Fruit fly (Drosophila melanogaster) whole organism, embryonic: ENCODE measurements around the gene CG9393.

Source experiments
- CG1024 ChIP-seq: fragments of 200-800 bp; sonication (Bioruptor generic); IDR thresholded peaks from 2 replicates; pipeline ENCODE4 v1.3.6; 2022; ENCODE audit warnings: missing biosample characterization, missing genetic modification characterization
- CG10543 ChIP-seq: fragments of 200-800 bp; sonication (Bioruptor generic); optimal IDR thresholded peaks from 3 replicates; lab custom pipeline; 2017; ENCODE audit warnings: missing biosample characterization, mild to moderate bottlenecking, missing genetic modification characterization, moderate library complexity
- CG10654 ChIP-seq: fragments of 200-800 bp; sonication (Bioruptor generic); optimal IDR thresholded peaks from 2 replicates; lab custom pipeline; 2016; ENCODE audit warnings: missing biosample characterization, missing genetic modification characterization
- CG10959 ChIP-seq: fragments of 200-800 bp; sonication (Bioruptor generic); IDR thresholded peaks from 2 replicates; pipeline ENCODE4 v1.3.6; 2022; ENCODE audit warnings: missing biosample characterization, missing genetic modification characterization
- CG13624 ChIP-seq: fragments of 200-800 bp; sonication (Bioruptor generic); optimal IDR thresholded peaks from 2 replicates; lab custom pipeline; 2016; ENCODE audit warnings: missing biosample characterization, missing genetic modification characterization
- CG17328 ChIP-seq: fragments of 200-800 bp; sonication (Bioruptor generic); IDR thresholded peaks from 2 replicates; pipeline ENCODE4 v1.3.6; 2022; ENCODE audit warnings: missing biosample characterization, missing genetic modification characterization
- CG17612 ChIP-seq: fragments of 200-800 bp; sonication (Bioruptor generic); IDR thresholded peaks from 2 replicates; pipeline ENCODE4 v1.3.6; 2022; ENCODE audit warnings: missing biosample characterization, missing genetic modification characterization
- CG17802 ChIP-seq: fragments of 200-800 bp; sonication (Bioruptor generic); optimal IDR thresholded peaks from 2 replicates; lab custom pipeline; 2018; ENCODE audit warnings: missing biosample characterization, mild to moderate bottlenecking, missing genetic modification characterization, moderate library complexity
- CG18599 ChIP-seq: fragments of 200-800 bp; sonication (Bioruptor generic); optimal IDR thresholded peaks from 3 replicates; lab custom pipeline; 2017; ENCODE audit warnings: missing biosample characterization, missing genetic modification characterization, mild to moderate bottlenecking, moderate library complexity, missing genetic modification reagents
- CG2129 ChIP-seq: fragments of 200-800 bp; sonication (Bioruptor generic); IDR thresholded peaks from 2 replicates; pipeline ENCODE4 v1.3.6; 2022; ENCODE audit warnings: missing biosample characterization, missing genetic modification characterization; ENCODE audit not compliant: partially characterized antibody
- CG30431 ChIP-seq: fragments of 200-800 bp; sonication (Bioruptor generic); optimal IDR thresholded peaks from 2 replicates; lab custom pipeline; 2017; ENCODE audit warnings: missing biosample characterization, missing genetic modification characterization
- CG34376 ChIP-seq: fragments of 200-800 bp; sonication (Bioruptor generic); optimal IDR thresholded peaks from 2 replicates; lab custom pipeline; 2018; ENCODE audit warnings: missing biosample characterization, mild to moderate bottlenecking, missing genetic modification characterization
- CG3726 ChIP-seq: fragments of 200-800 bp; sonication (Bioruptor generic); IDR thresholded peaks from 3 replicates; pipeline ENCODE4, ENCODE4 v1.3.6; 2022; ENCODE audit warnings: missing biosample characterization, missing genetic modification characterization
- CG43689 ChIP-seq: fragments of 200-800 bp; sonication (Bioruptor generic); IDR thresholded peaks from 2 replicates; pipeline ENCODE4 v1.3.6; 2022; ENCODE audit warnings: missing biosample characterization, missing genetic modification characterization
- CG4617 ChIP-seq: fragments of 200-800 bp; sonication (Bioruptor generic); optimal IDR thresholded peaks from 3 replicates; lab custom pipeline; 2016; ENCODE audit warnings: missing biosample characterization, missing genetic modification characterization, borderline replicate concordance
- CG8290 ChIP-seq, 3 experiments: fragments of 200-800 bp; sonication (Bioruptor generic); optimal IDR thresholded peaks; 2 replicates each; lab custom pipeline; 2016 to 2019; ENCODE audit warnings: missing biosample characterization in 3 of 3, missing genetic modification characterization in 3 of 3, mild to moderate bottlenecking in 2 of 3, moderate library complexity in 1 of 3
- CG8359 ChIP-seq: fragments of 200-800 bp; sonication (Bioruptor generic); optimal IDR thresholded peaks from 2 replicates; lab custom pipeline; 2017; ENCODE audit warnings: missing biosample characterization, mild to moderate bottlenecking, missing genetic modification characterization, borderline replicate concordance
- CG8388 ChIP-seq: fragments of 200-800 bp; sonication (Bioruptor generic); optimal IDR thresholded peaks from 2 replicates; lab custom pipeline; 2019; ENCODE audit warnings: missing biosample characterization, mild to moderate bottlenecking, missing genetic modification characterization, moderate library complexity
- CG9876 ChIP-seq: fragments of 200-800 bp; sonication (Bioruptor generic); optimal IDR thresholded peaks from 2 replicates; lab custom pipeline; 2016; ENCODE audit warnings: missing biosample characterization, missing genetic modification characterization
- CTCF ChIP-seq: fragments of 200-800 bp; sonication (Bioruptor generic); optimal IDR thresholded peaks from 2 replicates; lab custom pipeline; 2017; ENCODE audit warnings: missing biosample characterization, mild to moderate bottlenecking, missing genetic modification characterization, moderate library complexity
- Doc3 ChIP-seq: fragments of 200-800 bp; sonication (Bioruptor generic); IDR thresholded peaks from 3 replicates; pipeline ENCODE4 v1.3.6; 2022; ENCODE audit warnings: missing biosample characterization, missing genetic modification characterization; ENCODE audit not compliant: partially characterized antibody
- Dref ChIP-seq: fragments of 200-800 bp; sonication (Bioruptor generic); IDR thresholded peaks from 2 replicates; pipeline ENCODE4 v1.3.6; 2022; ENCODE audit warnings: missing biosample characterization, missing genetic modification characterization
- Elba2 ChIP-seq: fragments of 200-800 bp; sonication (Bioruptor generic); optimal IDR thresholded peaks from 3 replicates; lab custom pipeline; 2016; ENCODE audit warnings: missing biosample characterization, missing genetic modification characterization
- Hr3 ChIP-seq: fragments of 200-800 bp; sonication (Bioruptor generic); optimal IDR thresholded peaks from 3 replicates; lab custom pipeline; 2016; ENCODE audit warnings: missing biosample characterization, missing genetic modification characterization
- MTF-1 ChIP-seq: fragments of 200-800 bp; sonication (Bioruptor generic); optimal IDR thresholded peaks from 2 replicates; lab custom pipeline; 2018; ENCODE audit warnings: missing biosample characterization, mild to moderate bottlenecking, missing genetic modification characterization, borderline replicate concordance
- Med ChIP-seq: fragments of 200-800 bp; sonication (Bioruptor generic); peaks from one replicate; lab custom pipeline; 2016; ENCODE audit warnings: missing biosample characterization, missing genetic modification characterization, mild to moderate bottlenecking, inconsistent platforms, moderate library complexity
- Myb ChIP-seq: fragments of 200-800 bp; sonication (Bioruptor generic); optimal IDR thresholded peaks from 2 replicates; lab custom pipeline; 2016; ENCODE audit warnings: missing biosample characterization, missing genetic modification characterization
- NK7.1 ChIP-seq: fragments of 200-800 bp; sonication (Bioruptor generic); optimal IDR thresholded peaks from 3 replicates; lab custom pipeline; 2016; ENCODE audit warnings: missing biosample characterization, missing genetic modification characterization
- Opbp ChIP-seq: fragments of 200-800 bp; sonication (Bioruptor generic); IDR thresholded peaks from 3 replicates; pipeline ENCODE4 v1.3.6; 2022; ENCODE audit warnings: missing biosample characterization, missing genetic modification characterization; ENCODE audit not compliant: partially characterized antibody
- ab ChIP-seq: fragments of 200-800 bp; sonication (Bioruptor generic); optimal IDR thresholded peaks from 2 replicates; lab custom pipeline; 2016; ENCODE audit warnings: missing biosample characterization, missing genetic modification characterization
- ara ChIP-seq: fragments of 200-800 bp; sonication (Bioruptor generic); IDR thresholded peaks from 2 replicates; pipeline ENCODE4 v1.3.6; 2022; ENCODE audit warnings: missing biosample characterization, missing genetic modification characterization
- chif ChIP-seq, 2 experiments: fragments of 200-800 bp; sonication (Bioruptor generic); optimal IDR thresholded peaks; 3 replicates each; lab custom pipeline; 2016; ENCODE audit warnings: missing biosample characterization in 2 of 2, missing genetic modification characterization in 2 of 2
- danr ChIP-seq: fragments of 200-800 bp; sonication (Bioruptor generic); IDR thresholded peaks from 2 replicates; pipeline ENCODE4 v1.3.6; 2022; ENCODE audit warnings: missing biosample characterization, missing genetic modification characterization
- dimm ChIP-seq: fragments of 200-800 bp; sonication (Bioruptor generic); IDR thresholded peaks from 2 replicates; pipeline ENCODE4 v1.3.6; 2022; ENCODE audit warnings: missing biosample characterization, missing genetic modification characterization
- eve ChIP-seq, 2 experiments: fragments of >200 bp; optimal IDR thresholded peaks; 2 replicates each; lab custom pipeline; 2017; ENCODE audit warnings: missing biosample characterization in 2 of 2, missing genetic modification characterization in 2 of 2
- eyg ChIP-seq: fragments of 200-800 bp; sonication (Bioruptor generic); optimal IDR thresholded peaks from 3 replicates; lab custom pipeline; 2016; ENCODE audit warnings: missing biosample characterization, missing genetic modification characterization
- fd96Cb ChIP-seq: fragments of 200-800 bp; sonication (Bioruptor generic); optimal IDR thresholded peaks from 2 replicates; lab custom pipeline; 2018; ENCODE audit warnings: missing biosample characterization, mild to moderate bottlenecking, missing genetic modification characterization, moderate library complexity
- gcm2 ChIP-seq: fragments of 200-800 bp; sonication (Bioruptor generic); optimal IDR thresholded peaks from 2 replicates; lab custom pipeline; 2016; ENCODE audit warnings: missing biosample characterization, missing genetic modification characterization
- jigr1 ChIP-seq: fragments of 200-800 bp; sonication (Bioruptor generic); IDR thresholded peaks from 3 replicates; pipeline ENCODE4 v1.3.6; 2022; ENCODE audit warnings: missing biosample characterization, missing genetic modification characterization
- jumu ChIP-seq: fragments of 200-800 bp; sonication (Bioruptor generic); optimal IDR thresholded peaks from 3 replicates; lab custom pipeline; 2016; ENCODE audit warnings: missing biosample characterization, missing genetic modification characterization
- lmd ChIP-seq: fragments of 200-800 bp; sonication (Bioruptor generic); IDR thresholded peaks from 2 replicates; pipeline ENCODE4 v1.3.6; 2022; ENCODE audit warnings: missing biosample characterization, missing genetic modification characterization
- nau ChIP-seq: fragments of 200-800 bp; sonication (Bioruptor generic); optimal IDR thresholded peaks from 3 replicates; lab custom pipeline; 2017; ENCODE audit warnings: missing biosample characterization, mild to moderate bottlenecking, missing genetic modification characterization, missing genetic modification reagents
- nom ChIP-seq: fragments of 200-800 bp; sonication (Bioruptor generic); optimal IDR thresholded peaks from 2 replicates; lab custom pipeline; 2017; ENCODE audit warnings: missing biosample characterization, missing genetic modification characterization, mild to moderate bottlenecking, moderate library complexity, missing genetic modification reagents
- peb ChIP-seq: fragments of 200-800 bp; sonication (Bioruptor generic); IDR thresholded peaks from 2 replicates; pipeline ENCODE4 v1.3.6; 2022; ENCODE audit warnings: missing biosample characterization, missing genetic modification characterization
- pum ChIP-seq: fragments of 200-800 bp; sonication (Bioruptor generic); optimal IDR thresholded peaks from 2 replicates; lab custom pipeline; 2016; ENCODE audit warnings: missing biosample characterization, missing genetic modification characterization
- seq ChIP-seq: fragments of 200-800 bp; sonication (Bioruptor generic); IDR thresholded peaks from 2 replicates; pipeline ENCODE4 v1.3.6; 2022; ENCODE audit warnings: missing biosample characterization, missing genetic modification characterization
- tgo ChIP-seq: fragments of 200-800 bp; sonication (Bioruptor generic); IDR thresholded peaks from 3 replicates; pipeline ENCODE4 v1.3.6; 2022; ENCODE audit warnings: missing biosample characterization, missing genetic modification characterization
- tio ChIP-seq: fragments of 200-800 bp; sonication (Bioruptor generic); optimal IDR thresholded peaks from 2 replicates; lab custom pipeline; 2017; ENCODE audit warnings: missing biosample characterization, missing genetic modification characterization, inconsistent platforms
- trh ChIP-seq: fragments of 200-800 bp; sonication (Bioruptor generic); optimal IDR thresholded peaks from 2 replicates; lab custom pipeline; 2016; ENCODE audit warnings: missing biosample characterization, missing genetic modification characterization
- twi ChIP-seq: fragments of 200-800 bp; optimal IDR thresholded peaks from 2 replicates; lab custom pipeline; 2019; ENCODE audit warnings: missing biosample characterization, mild to moderate bottlenecking, missing genetic modification characterization, moderate library complexity
- usp ChIP-seq: fragments of >200 bp; optimal IDR thresholded peaks from 2 replicates; lab custom pipeline; 2017; ENCODE audit warnings: missing biosample characterization, missing genetic modification characterization
- wdn ChIP-seq: fragments of 200-800 bp; sonication (Bioruptor generic); IDR thresholded peaks from 2 replicates; pipeline ENCODE4 v1.3.6; 2022; ENCODE audit warnings: missing biosample characterization, missing genetic modification characterization

Gene CG9393

dm6 chr3R:9529387-9529897 lies 34.0 kb downstream of the CG9393 start (continued):
- TF ChIP-seq CG8388 = no peak
- no peak for TF ChIP-seq wdn (GFP tag; lab: Robert Waterston, UW)
- TF ChIP-seq ab (GFP tag; lab: Kevin White, UChicago) = no peak
- TF ChIP-seq CG8359 (GFP tag; lab: Kevin White, UChicago) = no peak
- no peak for TF ChIP-seq CG2129 (GFP tag; lab: Robert Waterston, UW)
- TF ChIP-seq twi (tag; lab: Kevin White, UChicago) = no peak
- TF ChIP-seq eve (GFP tag; optimal IDR thresholded peaks at IDR 0.05; lab: Kevin White, UChicago) = no peak
- no peak for TF ChIP-seq jumu (GFP tag; lab: Kevin White, UChicago)
- no peak for TF ChIP-seq Myb (GFP tag; lab: Kevin White, UChicago)
- no peak for TF ChIP-seq CG8290 (GFP tag; optimal IDR thresholded peaks at IDR 0.05; lab: Kevin White, UChicago)
- peak in 1 of 2 experiments; percentile 37 for TF ChIP-seq CG8290 (tag; optimal IDR thresholded peaks at IDR 0.05; lab: Kevin White, UChicago)
- no peak for TF ChIP-seq NK7.1 (GFP tag; lab: Kevin White, UChicago)
- TF ChIP-seq lmd (GFP tag; lab: Robert Waterston, UW) = no peak
- TF ChIP-seq CG17612 (GFP tag; lab: Robert Waterston, UW) = no peak
- no peak for TF ChIP-seq Elba2 (GFP tag; lab: Kevin White, UChicago)
- TF ChIP-seq CG9876 (GFP tag; lab: Kevin White, UChicago) = no peak
- TF ChIP-seq tgo (GFP tag; lab: Robert Waterston, UW) = no peak
- no peak for TF ChIP-seq Doc3 (GFP tag; lab: Robert Waterston, UW)
- TF ChIP-seq tio = no peak
- no peak for TF ChIP-seq usp (GFP tag; lab: Kevin White, UChicago)
- no peak for TF ChIP-seq CG17328 (GFP tag; lab: Robert Waterston, UW)
- TF ChIP-seq Hr3 = no peak
- TF ChIP-seq gcm2 (GFP tag; lab: Kevin White, UChicago) = no peak
- no peak for TF ChIP-seq MTF-1 (GFP tag; lab: Kevin White, UChicago)
- no peak for TF ChIP-seq danr (GFP tag; lab: Robert Waterston, UW)
- TF ChIP-seq CG13624 (GFP tag; lab: Kevin White, UChicago) = peak; percentile 61
- no peak for TF ChIP-seq CG30431 (GFP tag; lab: Kevin White, UChicago)
- no peak for TF ChIP-seq seq (GFP tag; lab: Robert Waterston, UW)
- TF ChIP-seq trh = no peak
- no peak for TF ChIP-seq jigr1
- TF ChIP-seq Med = peak; percentile 53
- TF ChIP-seq CG3726 (GFP tag; lab: Robert Waterston, UW) = no peak
- no peak for TF ChIP-seq ara (GFP tag; lab: Robert Waterston, UW)
- no peak for TF ChIP-seq fd96Cb (tag; lab: Kevin White, UChicago)
- TF ChIP-seq Opbp (GFP tag; lab: Robert Waterston, UW) = no peak
- TF ChIP-seq CG10543 (GFP tag; lab: Kevin White, UChicago) = peak; percentile 83
- TF ChIP-seq CG10959 (GFP tag; lab: Robert Waterston, UW) = no peak
- no peak for TF ChIP-seq nom
- TF ChIP-seq eyg = no peak
- no peak for TF ChIP-seq chif (GFP tag; optimal IDR thresholded peaks at IDR 0.05; lab: Kevin White, UChicago)
- no peak for TF ChIP-seq CG10654 (GFP tag; lab: Kevin White, UChicago)
- no peak for TF ChIP-seq pum (GFP tag; lab: Kevin White, UChicago)
- TF ChIP-seq CG43689 (GFP tag; lab: Robert Waterston, UW) = no peak
- no peak for TF ChIP-seq Dref (GFP tag; lab: Robert Waterston, UW)
- TF ChIP-seq CG34376 (GFP tag; lab: Kevin White, UChicago) = peak; percentile 37
- no peak for TF ChIP-seq CG1024 (GFP tag; lab: Robert Waterston, UW)
- TF ChIP-seq CG4617 = no peak
- TF ChIP-seq nau = no peak
- peak; percentile 57 for TF ChIP-seq CG18599 (GFP tag; lab: Kevin White, UChicago)
- TF ChIP-seq CG17802 = no peak
- TF ChIP-seq CTCF (GFP tag; lab: Kevin White, UChicago) = no peak
- TF ChIP-seq dimm (GFP tag; lab: Robert Waterston, UW) = no peak
- no peak for TF ChIP-seq peb
